Fruit fly (Drosophila melanogaster): ENCODE measurements around the gene Spn77Bc.

Spn77Bc gene

dm6 chr3L:20353726-20354332 is 11.4 kb downstream of the Spn77Bc start (continued):
- TF ChIP-seq eyg (GFP tag; optimal IDR thresholded peaks at IDR 0.05) = no peak
- no peak for TF ChIP-seq tna (GFP tag; IDR thresholded peaks at IDR 0.05; ENCODE audit: partially characterized antibody)
- no peak for TF ChIP-seq CG10321 (GFP tag; IDR thresholded peaks at IDR 0.05)
- TF ChIP-seq CG7963 (GFP tag; IDR thresholded peaks at IDR 0.05; ENCODE audit: partially characterized antibody) = no peak
- TF ChIP-seq bcd (GFP tag; optimal IDR thresholded peaks at IDR 0.05) = no peak
- TF ChIP-seq D (optimal IDR thresholded peaks at IDR 0.05) = no peak
- no peak for TF ChIP-seq D (GFP tag; optimal IDR thresholded peaks at IDR 0.05)
- TF ChIP-seq H2.0 (GFP tag; IDR thresholded peaks at IDR 0.05) = no peak
- no peak for TF ChIP-seq CG2129 (GFP tag; IDR thresholded peaks at IDR 0.05; ENCODE audit: partially characterized antibody)
- TF ChIP-seq H15 (GFP tag; IDR thresholded peaks at IDR 0.05) = no peak
- TF ChIP-seq Med (GFP tag) = peak; percentile 78
- TF ChIP-seq repo (GFP tag; optimal IDR thresholded peaks at IDR 0.05) = no peak
- no peak for TF ChIP-seq ac (GFP tag; optimal IDR thresholded peaks at IDR 0.05)
- TF ChIP-seq CG15011 (GFP tag; optimal IDR thresholded peaks at IDR 0.05) = no peak
- no peak for TF ChIP-seq ato (GFP tag; IDR thresholded peaks at IDR 0.05; ENCODE audit: partially characterized antibody)
- no peak for TF ChIP-seq CG6254 (GFP tag; optimal IDR thresholded peaks at IDR 0.05)
- TF ChIP-seq en (GFP tag; optimal IDR thresholded peaks at IDR 0.05) = no peak
- TF ChIP-seq CG9609 (GFP tag; optimal IDR thresholded peaks at IDR 0.05) = no peak
- TF ChIP-seq CG12236 (GFP tag; optimal IDR thresholded peaks at IDR 0.05) = no peak
- no peak for TF ChIP-seq NK7.1 (GFP tag; optimal IDR thresholded peaks at IDR 0.05)
- no peak for TF ChIP-seq CG2712 (tag; optimal IDR thresholded peaks at IDR 0.05)
- no peak for TF ChIP-seq CG8089 (GFP tag; optimal IDR thresholded peaks at IDR 0.05)
- no peak for TF ChIP-seq CG10565 (GFP tag; optimal IDR thresholded peaks at IDR 0.05)
- no peak for TF ChIP-seq CG14014 (GFP tag; IDR thresholded peaks at IDR 0.05)
- no peak for TF ChIP-seq Xrp1 (GFP tag; IDR thresholded peaks at IDR 0.05)
- TF ChIP-seq TFAM (GFP tag; optimal IDR thresholded peaks at IDR 0.05) = no peak
- no peak for TF ChIP-seq CG10274 (GFP tag; optimal IDR thresholded peaks at IDR 0.05)
- TF ChIP-seq tio (GFP tag; optimal IDR thresholded peaks at IDR 0.05) = no peak
- no peak for TF ChIP-seq ewg (GFP tag; optimal IDR thresholded peaks at IDR 0.05)
- no peak for TF ChIP-seq CG17568 (GFP tag; optimal IDR thresholded peaks at IDR 0.05)
- no peak for TF ChIP-seq CG6813 (GFP tag; optimal IDR thresholded peaks at IDR 0.05)
- peak; percentile 38; the same call in 1 of the 2 replicates for TF ChIP-seq vvl (GFP tag; IDR thresholded peaks at IDR 0.05)
- no peak for TF ChIP-seq CG7928 (GFP tag; optimal IDR thresholded peaks at IDR 0.05)
- no peak for TF ChIP-seq slbo (GFP tag; IDR thresholded peaks at IDR 0.05)
- TF ChIP-seq pan (optimal IDR thresholded peaks at IDR 0.05) = no peak
- no peak for TF ChIP-seq pan (GFP tag; optimal IDR thresholded peaks at IDR 0.05 in 1 of 2, IDR thresholded peaks at IDR 0.05 in 1 of 2)
- no peak for TF ChIP-seq shn (GFP tag; optimal IDR thresholded peaks at IDR 0.05)
- no peak for TF ChIP-seq CG16863 (GFP tag; optimal IDR thresholded peaks at IDR 0.05)
- no peak for TF ChIP-seq rib (GFP tag; IDR thresholded peaks at IDR 0.05)
- no peak for TF ChIP-seq amos (GFP tag; IDR thresholded peaks at IDR 0.05; ENCODE audit: partially characterized antibody)
- TF ChIP-seq grn (GFP tag; optimal IDR thresholded peaks at IDR 0.05) = peak; percentile 94
- no peak for TF ChIP-seq CG9797 (GFP tag; optimal IDR thresholded peaks at IDR 0.05)
- TF ChIP-seq lbe (GFP tag; optimal IDR thresholded peaks at IDR 0.05) = peak; percentile 24
- peak; percentile 3 for TF ChIP-seq cwo (GFP tag; optimal IDR thresholded peaks at IDR 0.05)
- no peak for TF ChIP-seq Dip2 (GFP tag; IDR thresholded peaks at IDR 0.05)
- TF ChIP-seq dmrt11E (tag; optimal IDR thresholded peaks at IDR 0.05) = no peak
- no peak for TF ChIP-seq lmd (GFP tag; IDR thresholded peaks at IDR 0.05)
- no peak for TF ChIP-seq MESR4 (GFP tag; optimal IDR thresholded peaks at IDR 0.05)
- peak; percentile 56 for TF ChIP-seq CG34376 (GFP tag; optimal IDR thresholded peaks at IDR 0.05)
- no peak for TF ChIP-seq seq (GFP tag; IDR thresholded peaks at IDR 0.05)
- TF ChIP-seq Rfx (GFP tag; IDR thresholded peaks at IDR 0.05) = peak; percentile 16; the same call in 1 of the 2 replicates
